Worm (Caenorhabditis elegans) whole organism, mixed stage, embryonic: Measurements from ENCODE around the gene ZC317.6.

Source experiments
- M03D4.4 ChIP-seq: sonication (generic microtip); optimal IDR thresholded peaks from 2 replicates; lab custom pipeline; 2017; ENCODE audit warnings: mild to moderate bottlenecking, missing genetic modification characterization, missing compliant biosample characterization
- bed-3 ChIP-seq: fragments of 200-800 bp; sonication (Bioruptor generic); optimal IDR thresholded peaks from 3 replicates; lab custom pipeline; 2018; ENCODE audit warnings: mild to moderate bottlenecking, missing genetic modification characterization, moderate library complexity, missing compliant biosample characterization
- blmp-1 ChIP-seq: fragments of 150-350 bp; optimal IDR thresholded peaks from 2 replicates; lab custom pipeline; 2014; ENCODE audit warnings: missing biosample characterization, missing genetic modification characterization
- ceh-83 ChIP-seq: fragments of 200-800 bp; sonication (Bioruptor generic); optimal IDR thresholded peaks from 2 replicates; lab custom pipeline; 2018; ENCODE audit warnings: mild to moderate bottlenecking, missing genetic modification characterization, missing compliant biosample characterization
- ces-1 ChIP-seq: fragments of 150-350 bp; optimal IDR thresholded peaks from 2 replicates; lab custom pipeline; 2014; ENCODE audit warnings: missing biosample characterization, missing genetic modification reagents, missing genetic modification characterization
- cnd-1 ChIP-seq: fragments of 200-800 bp; sonication (Bioruptor generic); optimal IDR thresholded peaks from 2 replicates; lab custom pipeline; 2018; ENCODE audit warnings: mild to moderate bottlenecking, missing genetic modification characterization, missing compliant biosample characterization
- drap-1 ChIP-seq: fragments of 200-800 bp; sonication (Bioruptor generic); optimal IDR thresholded peaks from 3 replicates; lab custom pipeline; 2018; ENCODE audit warnings: mild to moderate bottlenecking, missing genetic modification characterization, missing compliant biosample characterization
- elt-1 ChIP-seq: sonication (generic microtip); optimal IDR thresholded peaks from 2 replicates; lab custom pipeline; 2017; ENCODE audit warnings: missing genetic modification characterization, mild to moderate bottlenecking, missing compliant biosample characterization, antibody characterized with exemption, moderate library complexity, borderline replicate concordance; ENCODE audit not compliant: insufficient read depth
- flh-1 ChIP-seq: fragments of 200-800 bp; sonication (Bioruptor generic); optimal IDR thresholded peaks from 2 replicates; lab custom pipeline; 2018; ENCODE audit warnings: mild to moderate bottlenecking, missing genetic modification characterization, moderate library complexity, missing compliant biosample characterization
- ham-2 ChIP-seq: fragments of 200-800 bp; sonication (Bioruptor generic); optimal IDR thresholded peaks from 2 replicates; lab custom pipeline; 2018; ENCODE audit warnings: mild to moderate bottlenecking, missing genetic modification characterization, missing compliant biosample characterization
- hlh-1 ChIP-seq: fragments of 150-350 bp; optimal IDR thresholded peaks from 2 replicates; lab custom pipeline; 2014; ENCODE audit warnings: missing biosample characterization, missing genetic modification reagents, missing genetic modification characterization
- lin-32 ChIP-seq: fragments of 200-800 bp; sonication (Bioruptor generic); optimal IDR thresholded peaks from 2 replicates; lab custom pipeline; 2018; ENCODE audit warnings: mild to moderate bottlenecking, missing genetic modification characterization, missing compliant biosample characterization
- lsy-2 ChIP-seq: fragments of 150-350 bp; optimal IDR thresholded peaks from 2 replicates; lab custom pipeline; 2014; ENCODE audit warnings: missing biosample characterization, missing genetic modification characterization
- mab-5 ChIP-seq: fragments of 150-350 bp; optimal IDR thresholded peaks from 2 replicates; lab custom pipeline; 2014; ENCODE audit warnings: missing biosample characterization, missing genetic modification characterization
- mep-1 ChIP-seq: fragments of 150-350 bp; optimal IDR thresholded peaks from 2 replicates; lab custom pipeline; 2017; ENCODE audit warnings: missing biosample characterization, missing genetic modification reagents, missing genetic modification characterization, inconsistent platforms
- mls-2 ChIP-seq: sonication (generic microtip); optimal IDR thresholded peaks from 2 replicates; lab custom pipeline; 2016; ENCODE audit warnings: mild to moderate bottlenecking, missing genetic modification characterization, moderate library complexity, missing compliant biosample characterization
- nhr-12 ChIP-seq: fragments of 150-350 bp; optimal IDR thresholded peaks from 2 replicates; lab custom pipeline; 2014; ENCODE audit warnings: missing biosample characterization, missing genetic modification characterization
- nhr-2 ChIP-seq: fragments of 150-350 bp; optimal IDR thresholded peaks from 2 replicates; lab custom pipeline; 2014; ENCODE audit warnings: missing biosample characterization, missing genetic modification characterization
- nhr-237 ChIP-seq: fragments of 150-350 bp; optimal IDR thresholded peaks from 2 replicates; lab custom pipeline; 2014; ENCODE audit warnings: missing biosample characterization, missing genetic modification characterization
- nhr-28 ChIP-seq: fragments of 150-350 bp; optimal IDR thresholded peaks from 2 replicates; lab custom pipeline; 2014; ENCODE audit warnings: missing biosample characterization, missing genetic modification characterization
- pha-4 ChIP-seq: fragments of 150-350 bp; optimal IDR thresholded peaks from 2 replicates; lab custom pipeline; 2018; ENCODE audit warnings: missing biosample characterization, missing genetic modification reagents, missing genetic modification characterization
- sem-2 ChIP-seq: fragments of 200-800 bp; sonication (Bioruptor generic); optimal IDR thresholded peaks from 2 replicates; lab custom pipeline; 2018; ENCODE audit warnings: mild to moderate bottlenecking, missing genetic modification characterization, missing compliant biosample characterization
- sptf-1 ChIP-seq: sonication (generic microtip); optimal IDR thresholded peaks from 2 replicates; lab custom pipeline; 2017; ENCODE audit warnings: mild to moderate bottlenecking, missing genetic modification characterization, moderate library complexity, missing compliant biosample characterization
- tbx-8 ChIP-seq: fragments of 200-800 bp; sonication (Bioruptor generic); optimal IDR thresholded peaks from 2 replicates; lab custom pipeline; 2018; ENCODE audit warnings: mild to moderate bottlenecking, missing genetic modification characterization, moderate library complexity, missing compliant biosample characterization
- unc-120 ChIP-seq: sonication (generic microtip); optimal IDR thresholded peaks from 2 replicates; lab custom pipeline; 2017; ENCODE audit warnings: missing genetic modification characterization, missing compliant biosample characterization; ENCODE audit not compliant: poor library complexity, severe bottlenecking
- unc-39 ChIP-seq: fragments of 150-350 bp; optimal IDR thresholded peaks from 2 replicates; lab custom pipeline; 2014; ENCODE audit warnings: missing biosample characterization, missing genetic modification characterization
- unc-62 ChIP-seq: fragments of 150-350 bp; optimal IDR thresholded peaks from 2 replicates; lab custom pipeline; 2014; ENCODE audit warnings: missing biosample characterization, missing genetic modification reagents, missing genetic modification characterization
- zip-8 ChIP-seq: fragments of 150-350 bp; optimal IDR thresholded peaks from 2 replicates; lab custom pipeline; 2014; ENCODE audit warnings: missing biosample characterization, missing genetic modification characterization
- ztf-11 ChIP-seq: fragments of 150-350 bp; optimal IDR thresholded peaks from 2 replicates; lab custom pipeline; 2014; ENCODE audit warnings: missing biosample characterization, missing genetic modification characterization

The ZC317.6 gene

DNA sequence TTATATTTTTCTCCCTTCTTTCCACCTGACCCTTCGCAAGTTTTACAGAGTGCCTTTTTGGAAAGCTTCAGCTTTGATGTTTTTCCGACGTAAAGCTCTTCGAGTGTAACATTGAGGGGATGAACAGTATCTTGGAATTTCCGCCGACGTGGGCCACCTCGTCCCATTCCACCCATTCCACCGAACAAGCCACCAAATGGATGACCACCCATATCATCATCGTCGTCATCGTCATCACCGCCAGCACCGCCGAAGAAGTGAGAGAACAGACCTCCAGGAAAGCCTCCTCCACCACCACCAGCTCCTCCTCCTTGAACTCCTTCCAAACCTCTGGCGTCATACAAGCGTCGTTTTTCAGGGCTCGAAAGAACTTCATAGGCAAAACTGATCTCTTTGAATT, 35.9 kb upstream of the ZC317.6 start:
- TF ChIP-seq unc-120: no peak
- no peak for TF ChIP-seq bed-3 (GFP tag; lab: Kevin White, UChicago)
- no peak for TF ChIP-seq cnd-1
- no peak for TF ChIP-seq nhr-28 (tag; lab: Kevin White, UChicago)
- no peak for TF ChIP-seq sem-2
- TF ChIP-seq blmp-1 (tag; lab: Kevin White, UChicago): no peak
- no peak for TF ChIP-seq ces-1
- no peak for TF ChIP-seq mls-2 (tag; lab: Kevin White, UChicago)
- no peak for TF ChIP-seq elt-1 (tag; lab: Kevin White, UChicago)
- no peak for TF ChIP-seq drap-1 (GFP tag; lab: Kevin White, UChicago)
- no peak for TF ChIP-seq ham-2
- no peak for TF ChIP-seq nhr-2 (tag; lab: Kevin White, UChicago)
- no peak for TF ChIP-seq M03D4.4 (tag; lab: Kevin White, UChicago)

DNA sequence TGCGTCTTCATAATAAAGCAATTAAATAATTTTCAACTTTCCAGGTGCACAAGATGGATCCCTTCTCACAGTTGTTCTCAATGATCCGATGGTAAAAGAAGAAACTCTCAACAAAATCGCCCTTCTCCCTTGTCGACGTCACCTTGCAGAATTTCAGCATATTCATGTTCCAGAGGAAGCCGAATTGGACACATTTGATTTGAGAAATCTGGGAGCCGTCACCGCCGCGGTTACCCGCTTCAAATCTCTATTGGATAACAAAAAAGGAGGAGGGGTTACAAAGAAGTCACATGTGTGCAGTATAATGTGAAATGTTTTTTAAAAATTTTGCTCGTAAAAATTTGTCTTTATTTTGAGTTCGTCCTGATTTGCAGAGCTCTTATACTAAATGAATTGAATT, 34.3 kb upstream of the ZC317.6 start:
- no peak for TF ChIP-seq ceh-83 (GFP tag; lab: Kevin White, UChicago)
- no peak for TF ChIP-seq nhr-2 (tag; lab: Kevin White, UChicago)
- TF ChIP-seq pha-4 (tag; lab: Kevin White, UChicago): no peak
- no peak for TF ChIP-seq zip-8 (tag; lab: Kevin White, UChicago)
- TF ChIP-seq nhr-237 (tag; lab: Kevin White, UChicago): no peak
- no peak for TF ChIP-seq drap-1 (GFP tag; lab: Kevin White, UChicago)
- no peak for TF ChIP-seq mls-2 (tag; lab: Kevin White, UChicago)
- no peak for TF ChIP-seq elt-1 (tag; lab: Kevin White, UChicago)
- TF ChIP-seq unc-120: no peak
- no peak for TF ChIP-seq lsy-2 (tag; lab: Kevin White, UChicago)
- no peak for TF ChIP-seq tbx-8 (GFP tag; lab: Kevin White, UChicago)
- TF ChIP-seq unc-39 (tag; lab: Kevin White, UChicago): no peak
- TF ChIP-seq nhr-12: no peak
- TF ChIP-seq ztf-11 (tag; lab: Kevin White, UChicago): no peak
- TF ChIP-seq flh-1 (GFP tag; lab: Kevin White, UChicago): no peak
- TF ChIP-seq ham-2: no peak

- TF ChIP-seq elt-1 (tag; lab: Kevin White, UChicago) (no peak), hlh-1 (tag; lab: Kevin White, UChicago) (no peak), pha-4 (tag; lab: Kevin White, UChicago) (no peak), unc-62 (GFP tag; lab: Kevin White, UChicago) (no peak), sptf-1 (tag; lab: Kevin White, UChicago) (no peak), nhr-28 (tag; lab: Kevin White, UChicago) (no peak), drap-1 (GFP tag; lab: Kevin White, UChicago) (no peak), ces-1 (no peak), zip-8 (tag; lab: Kevin White, UChicago) (no peak), blmp-1 (tag; lab: Kevin White, UChicago) (no peak)
Measured at ce11 chrV:5499475-5499874, 31.1 kb upstream of the ZC317.6 start.

DNA sequence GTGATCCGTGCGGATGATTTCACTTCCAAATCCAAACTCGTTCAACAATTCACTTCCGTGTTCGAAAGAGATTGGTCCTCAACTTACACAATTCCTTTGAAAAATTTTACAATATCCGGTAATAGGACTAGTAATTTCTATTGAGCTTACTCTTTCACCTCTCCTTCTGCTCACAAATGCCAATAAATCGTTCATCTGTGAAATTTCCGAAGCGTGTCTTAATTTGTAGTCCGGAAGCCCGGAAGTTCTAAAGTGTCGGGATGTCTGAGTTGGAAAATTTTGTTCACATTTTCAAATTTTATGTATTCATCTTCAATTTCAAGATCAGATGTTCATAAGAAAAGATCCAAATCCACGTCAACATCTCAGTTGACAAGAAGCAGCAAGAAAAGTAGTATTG, 25.1 kb upstream of the ZC317.6 start, which contains the start of gene T05C3.2:
T05C3.2 (plus strand) TSS at position 301 of the 400 bp plus-strand sequence.
- TF ChIP-seq lin-32 (no peak), mab-5 (tag; lab: Kevin White, UChicago) (no peak), ztf-11 (tag; lab: Kevin White, UChicago) (no peak), mep-1 (tag; lab: Kevin White, UChicago) (no peak), cnd-1 (no peak), nhr-28 (tag; lab: Kevin White, UChicago) (no peak), nhr-2 (tag; lab: Kevin White, UChicago) (no peak), hlh-1 (tag; lab: Kevin White, UChicago) (no peak), pha-4 (tag; lab: Kevin White, UChicago) (no peak), sptf-1 (tag; lab: Kevin White, UChicago) (no peak), ham-2 (no peak), unc-120 (no peak), drap-1 (GFP tag; lab: Kevin White, UChicago) (no peak)
- TF ChIP-seq, all 35 proteins: peak for 0

- TF ChIP-seq elt-1 (tag; lab: Kevin White, UChicago) (no peak), cnd-1 (no peak), sem-2 (no peak), lsy-2 (tag; lab: Kevin White, UChicago) (no peak), tbx-8 (GFP tag; lab: Kevin White, UChicago) (no peak), nhr-2 (tag; lab: Kevin White, UChicago) (no peak), zip-8 (tag; lab: Kevin White, UChicago) (no peak), pha-4 (tag; lab: Kevin White, UChicago) (no peak)
Measured at ce11 chrV:5490205-5490604, 21.8 kb upstream of the ZC317.6 start, which contains the start of gene T05C3.6. T05C3.6 (plus strand) TSS chrV:5490445.
